Worm (Caenorhabditis elegans) whole organism, late embryonic: ENCODE measurements around the gene W02B3.7.

Experiments
- F13H6.1 ChIP-seq: sonication (generic microtip); optimal IDR thresholded peaks from 2 replicates; lab custom pipeline; 2016; ENCODE audit warnings: missing genetic modification characterization, missing compliant biosample characterization
- K02D7.2 ChIP-seq: sonication (generic microtip); optimal IDR thresholded peaks from 2 replicates; lab custom pipeline; 2017; ENCODE audit warnings: mild to moderate bottlenecking, missing genetic modification characterization, missing compliant biosample characterization
- T23F11.4 ChIP-seq: fragments of 200-800 bp; sonication (Bioruptor generic); optimal IDR thresholded peaks from 2 replicates; lab custom pipeline; 2018; ENCODE audit warnings: mild to moderate bottlenecking, missing genetic modification characterization, missing compliant biosample characterization
- ceh-14 ChIP-seq: sonication (generic microtip); optimal IDR thresholded peaks from 2 replicates; lab custom pipeline; 2016; ENCODE audit warnings: missing genotype, missing genetic modification characterization, missing compliant biosample characterization
- ceh-19 ChIP-seq: fragments of 200-800 bp; sonication (Bioruptor generic); optimal IDR thresholded peaks from 2 replicates; lab custom pipeline; 2018; ENCODE audit warnings: mild to moderate bottlenecking, missing genetic modification characterization, missing compliant biosample characterization
- ceh-2 ChIP-seq: sonication (generic microtip); optimal IDR thresholded peaks from 2 replicates; lab custom pipeline; 2016; ENCODE audit warnings: missing genotype, missing genetic modification characterization, missing compliant biosample characterization
- ceh-22 ChIP-seq: sonication (generic microtip); optimal IDR thresholded peaks from 2 replicates; lab custom pipeline; 2017; ENCODE audit warnings: missing biosample characterization, missing genetic modification characterization
- ceh-24 ChIP-seq: sonication (generic microtip); optimal IDR thresholded peaks from 2 replicates; lab custom pipeline; 2016; ENCODE audit warnings: mild to moderate bottlenecking, missing genetic modification characterization, missing compliant biosample characterization
- ceh-30 ChIP-seq: fragments of 150-350 bp; optimal IDR thresholded peaks from 2 replicates; lab custom pipeline; 2014; ENCODE audit warnings: missing biosample characterization, missing genetic modification characterization
- ceh-48 ChIP-seq: sonication (generic microtip); optimal IDR thresholded peaks from 2 replicates; lab custom pipeline; 2016; ENCODE audit warnings: missing genetic modification characterization, inconsistent platforms, missing compliant biosample characterization
- che-1 ChIP-seq: sonication (generic microtip); optimal IDR thresholded peaks from 2 replicates; lab custom pipeline; 2016; ENCODE audit warnings: mild to moderate bottlenecking, missing genetic modification characterization, missing compliant biosample characterization
- dmd-4 ChIP-seq: sonication (generic microtip); optimal IDR thresholded peaks from 2 replicates; lab custom pipeline; 2016; ENCODE audit warnings: borderline replicate concordance, missing genetic modification characterization, missing compliant biosample characterization
- elt-4 ChIP-seq: sonication (generic microtip); optimal IDR thresholded peaks from 2 replicates; lab custom pipeline; 2016; ENCODE audit warnings: missing genetic modification characterization, missing compliant biosample characterization
- ets-4 ChIP-seq: sonication (generic microtip); optimal IDR thresholded peaks from 2 replicates; lab custom pipeline; 2016; ENCODE audit warnings: missing genetic modification characterization, missing compliant biosample characterization
- fkh-10 ChIP-seq: fragments of 150-350 bp; optimal IDR thresholded peaks from 2 replicates; lab custom pipeline; 2014; ENCODE audit warnings: missing biosample characterization, missing genetic modification reagents, missing genetic modification characterization
- fkh-6 ChIP-seq: sonication (generic microtip); optimal IDR thresholded peaks from 2 replicates; lab custom pipeline; 2016; ENCODE audit warnings: missing genetic modification characterization, missing compliant biosample characterization
- gmeb-2 ChIP-seq: sonication (generic microtip); optimal IDR thresholded peaks from 2 replicates; lab custom pipeline; 2016; ENCODE audit warnings: missing genetic modification characterization, inconsistent platforms, missing compliant biosample characterization
- hlh-15 ChIP-seq: sonication (generic microtip); optimal IDR thresholded peaks from 2 replicates; lab custom pipeline; 2016; ENCODE audit warnings: missing genetic modification characterization, missing compliant biosample characterization
- hlh-30 ChIP-seq: sonication (generic microtip); optimal IDR thresholded peaks from 2 replicates; lab custom pipeline; 2017; ENCODE audit warnings: antibody characterized with exemption, missing genetic modification characterization, missing compliant biosample characterization; ENCODE audit not compliant: insufficient read depth
- hlh-6 ChIP-seq: sonication (generic microtip); optimal IDR thresholded peaks from 2 replicates; lab custom pipeline; 2016; ENCODE audit warnings: missing genotype, missing genetic modification characterization, missing compliant biosample characterization
- hlh-8 ChIP-seq: sonication (generic microtip); optimal IDR thresholded peaks from 2 replicates; lab custom pipeline; 2016; ENCODE audit warnings: missing genotype, missing genetic modification characterization, missing compliant biosample characterization
- lim-6 ChIP-seq: sonication (generic microtip); optimal IDR thresholded peaks from 2 replicates; lab custom pipeline; 2016; ENCODE audit warnings: missing genetic modification characterization, missing compliant biosample characterization
- madf-2 ChIP-seq: sonication (generic microtip); optimal IDR thresholded peaks from 2 replicates; lab custom pipeline; 2017; ENCODE audit warnings: missing genetic modification characterization, missing compliant biosample characterization
- nfya-1 ChIP-seq: sonication (generic microtip); optimal IDR thresholded peaks from 2 replicates; lab custom pipeline; 2017; ENCODE audit warnings: missing genetic modification characterization, mild to moderate bottlenecking, missing compliant biosample characterization, antibody characterized with exemption, moderate library complexity
- nhr-11 ChIP-seq: fragments of 150-350 bp; optimal IDR thresholded peaks from 2 replicates; lab custom pipeline; 2014; ENCODE audit warnings: missing biosample characterization, missing genetic modification characterization
- pat-9 ChIP-seq: fragments of 200-800 bp; sonication (Bioruptor generic); optimal IDR thresholded peaks from 2 replicates; lab custom pipeline; 2018; ENCODE audit warnings: mild to moderate bottlenecking, missing genetic modification characterization, moderate library complexity, missing compliant biosample characterization
- pax-1 ChIP-seq: fragments of 150-350 bp; optimal IDR thresholded peaks from 2 replicates; lab custom pipeline; 2014; ENCODE audit warnings: missing biosample characterization, missing genetic modification characterization
- pha-2 ChIP-seq: sonication (generic microtip); optimal IDR thresholded peaks from 2 replicates; lab custom pipeline; 2017; ENCODE audit warnings: mild to moderate bottlenecking, missing genetic modification characterization, missing compliant biosample characterization
- pha-4 ChIP-seq: fragments of 150-350 bp; optimal IDR thresholded peaks from 2 replicates; lab custom pipeline; 2018; ENCODE audit warnings: missing biosample characterization, missing genetic modification reagents, missing genetic modification characterization
- ref-2 ChIP-seq: sonication (generic microtip); optimal IDR thresholded peaks from 2 replicates; lab custom pipeline; 2016; ENCODE audit warnings: missing genetic modification characterization, missing compliant biosample characterization
- rnt-1 ChIP-seq: sonication (generic microtip); optimal IDR thresholded peaks from 2 replicates; lab custom pipeline; 2016; ENCODE audit warnings: missing genetic modification characterization, missing compliant biosample characterization
- sdc-2 ChIP-seq: sonication (generic microtip); optimal IDR thresholded peaks from 2 replicates; lab custom pipeline; 2016; ENCODE audit warnings: missing genotype, missing genetic modification characterization, missing compliant biosample characterization
- sox-2 ChIP-seq: fragments of 200-800 bp; sonication (Bioruptor generic); IDR thresholded peaks from 2 replicates; pipeline ENCODE4 v1.3.6; 2022; ENCODE audit warnings: missing genetic modification reagents, missing genetic modification characterization, missing compliant biosample characterization
- sox-4 ChIP-seq: sonication (generic microtip); optimal IDR thresholded peaks from 2 replicates; lab custom pipeline; 2017; ENCODE audit warnings: mild to moderate bottlenecking, missing genetic modification characterization, inconsistent platforms, missing compliant biosample characterization
- syd-9 ChIP-seq: sonication (generic microtip); optimal IDR thresholded peaks from 2 replicates; lab custom pipeline; 2016; ENCODE audit warnings: mild to moderate bottlenecking, missing genetic modification characterization, moderate library complexity, missing compliant biosample characterization
- tbx-2 ChIP-seq: sonication (generic microtip); optimal IDR thresholded peaks from 2 replicates; lab custom pipeline; 2016; ENCODE audit warnings: missing genetic modification characterization, missing compliant biosample characterization
- ttx-3 ChIP-seq: sonication (generic microtip); optimal IDR thresholded peaks from 2 replicates; lab custom pipeline; 2016; ENCODE audit warnings: missing genetic modification reagents, missing genetic modification characterization, missing compliant biosample characterization
- unc-42 ChIP-seq: sonication (generic microtip); optimal IDR thresholded peaks from 2 replicates; lab custom pipeline; 2016; ENCODE audit warnings: missing genotype, missing genetic modification characterization, missing compliant biosample characterization
- unc-86 ChIP-seq: sonication (generic microtip); optimal IDR thresholded peaks from 2 replicates; lab custom pipeline; 2016; ENCODE audit warnings: missing genetic modification characterization, missing compliant biosample characterization
- zip-5 ChIP-seq: sonication (generic microtip); optimal IDR thresholded peaks from 2 replicates; lab custom pipeline; 2016; ENCODE audit warnings: missing genetic modification characterization, missing compliant biosample characterization
- ztf-16 ChIP-seq: sonication (generic microtip); optimal IDR thresholded peaks from 2 replicates; lab custom pipeline; 2017; ENCODE audit warnings: missing genetic modification characterization, missing compliant biosample characterization

W02B3.7 gene

ce11 chrIII:691933-692332 is at the start of gene W02B3.7:
W02B3.7 (minus strand) TSS chrIII:692033.
- TF ChIP-seq ceh-14 (tag; lab: Kevin White, UChicago), result no peak
- TF ChIP-seq lim-6, result no peak
- no peak for TF ChIP-seq pha-2 (tag; lab: Kevin White, UChicago)
- no peak for TF ChIP-seq K02D7.2 (tag; lab: Kevin White, UChicago)
- TF ChIP-seq ztf-16 (tag; lab: Kevin White, UChicago), result no peak
- no peak for TF ChIP-seq pax-1 (tag; lab: Kevin White, UChicago)
- no peak for TF ChIP-seq syd-9 (tag; lab: Kevin White, UChicago)
- no peak for TF ChIP-seq ceh-2 (tag; lab: Kevin White, UChicago)
- TF ChIP-seq gmeb-2 (tag; lab: Kevin White, UChicago), result no peak
- no peak for TF ChIP-seq T23F11.4 (GFP tag; lab: Kevin White, UChicago)
- TF ChIP-seq ceh-24, result no peak
- no peak for TF ChIP-seq hlh-30 (tag; lab: Kevin White, UChicago)
- TF ChIP-seq elt-4, result no peak
- TF ChIP-seq hlh-6 (tag; lab: Kevin White, UChicago), result no peak

ce11 chrIII:740382-740781 is 48.5 kb upstream of the W02B3.7 start, which contains the start of gene idpp-1:
idpp-1 (plus strand) TSS chrIII:740682.
- TF ChIP-seq ref-2 (tag; lab: Kevin White, UChicago), result no peak
- no peak for TF ChIP-seq ceh-14 (tag; lab: Kevin White, UChicago)
- no peak for TF ChIP-seq F13H6.1 (tag; lab: Kevin White, UChicago)
- TF ChIP-seq pha-2 (tag; lab: Kevin White, UChicago), result no peak
- TF ChIP-seq rnt-1 (tag; lab: Kevin White, UChicago), result no peak
- no peak for TF ChIP-seq ceh-22 (tag; lab: Kevin White, UChicago)
- no peak for TF ChIP-seq fkh-6 (tag; lab: Kevin White, UChicago)
- TF ChIP-seq ets-4 (tag; lab: Kevin White, UChicago), result no peak
- TF ChIP-seq unc-86 (tag; lab: Kevin White, UChicago), result no peak

DNA sequence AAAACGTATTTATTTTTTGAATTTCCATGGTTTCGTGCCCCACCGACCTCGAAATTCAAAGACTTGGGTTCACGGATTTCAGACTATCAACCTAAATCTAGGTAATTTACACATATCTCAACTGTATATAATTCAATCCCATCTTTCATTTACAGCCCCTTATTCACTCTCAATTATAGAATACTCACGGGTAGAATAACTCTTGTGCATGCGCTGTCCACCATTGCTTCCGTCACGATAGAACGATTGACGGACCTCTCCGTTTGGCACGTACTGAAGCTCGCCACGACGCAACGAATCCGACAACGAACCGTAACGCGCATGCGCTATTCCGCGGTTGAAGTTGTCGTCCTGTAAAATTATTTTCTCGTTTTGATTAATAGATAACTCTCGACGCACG is 36.9 kb upstream of the W02B3.7 start:
- TF ChIP-seq ceh-48 (tag; lab: Kevin White, UChicago) (no peak), sox-2 (no peak), ceh-24 (no peak), unc-86 (tag; lab: Kevin White, UChicago) (no peak), hlh-15 (tag; lab: Kevin White, UChicago) (no peak), che-1 (tag; lab: Kevin White, UChicago) (no peak), ceh-19 (GFP tag; lab: Kevin White, UChicago) (no peak), sox-4 (tag; lab: Kevin White, UChicago) (no peak), hlh-30 (tag; lab: Kevin White, UChicago) (no peak), pat-9 (no peak), ttx-3 (tag; lab: Kevin White, UChicago) (no peak), nhr-11 (no peak), syd-9 (tag; lab: Kevin White, UChicago) (no peak), fkh-6 (tag; lab: Kevin White, UChicago) (no peak), ceh-30 (tag; lab: Kevin White, UChicago) (no peak), dmd-4 (tag; lab: Kevin White, UChicago) (no peak), sdc-2 (tag; lab: Kevin White, UChicago) (no peak), tbx-2 (tag; lab: Kevin White, UChicago) (no peak)

DNA sequence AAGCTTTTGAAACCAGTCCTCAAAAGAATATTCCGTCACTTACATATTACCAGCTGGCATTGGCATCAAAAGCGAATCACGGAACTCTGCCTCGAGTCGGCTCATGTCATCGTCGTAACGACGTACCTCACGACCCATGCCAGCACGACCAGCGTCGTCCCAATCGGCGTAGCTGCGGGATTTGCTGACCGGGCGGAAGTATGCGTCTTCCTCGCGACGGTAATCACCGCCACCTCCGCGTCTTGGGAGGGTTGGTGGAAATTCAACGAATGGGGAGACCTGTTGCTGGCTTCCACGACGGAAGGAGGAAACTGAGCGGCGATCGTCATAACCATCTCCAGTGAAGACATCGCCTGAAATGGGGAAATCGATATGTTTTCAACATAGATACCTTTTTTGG is 36.2 kb upstream of the W02B3.7 start:
- TF ChIP-seq T23F11.4 (GFP tag; lab: Kevin White, UChicago), result no peak
- TF ChIP-seq fkh-10 (GFP tag; lab: Kevin White, UChicago), result no peak
- TF ChIP-seq sox-2, result no peak
- no peak for TF ChIP-seq nfya-1
- no peak for TF ChIP-seq pha-4 (tag; lab: Kevin White, UChicago)
- TF ChIP-seq madf-2 (tag; lab: Kevin White, UChicago), result no peak
- no peak for TF ChIP-seq ceh-14 (tag; lab: Kevin White, UChicago)
- no peak for TF ChIP-seq hlh-8 (tag; lab: Kevin White, UChicago)
- no peak for TF ChIP-seq pha-2 (tag; lab: Kevin White, UChicago)
- no peak for TF ChIP-seq unc-42 (tag; lab: Kevin White, UChicago)
- no peak for TF ChIP-seq nhr-11
- TF ChIP-seq zip-5, result no peak
